Fruit fly (Drosophila melanogaster): Measurements from ENCODE around the gene mrt.

The mrt gene

dm6 chr3R:27281022-27281810 lies 1.2 kb downstream of the mrt start (continued):
- TF ChIP-seq CG10654 (GFP tag; optimal IDR thresholded peaks at IDR 0.05) (peak; percentile 92), CG11247 (GFP tag; IDR thresholded peaks at IDR 0.05) (peak; percentile 94), psq (GFP tag; optimal IDR thresholded peaks at IDR 0.05) (peak; percentile 64), so (GFP tag; IDR thresholded peaks at IDR 0.05) (peak; percentile 96), pfk (GFP tag; optimal IDR thresholded peaks at IDR 0.05) (no peak), Abd-B (GFP tag; optimal IDR thresholded peaks at IDR 0.05) (peak; percentile 90), slbo (GFP tag; IDR thresholded peaks at IDR 0.05) (peak; percentile 98), CG16779 (GFP tag; IDR thresholded peaks at IDR 0.05) (peak; percentile 97), Fer1 (GFP tag; optimal IDR thresholded peaks at IDR 0.05) (peak; percentile 97), Asciz (GFP tag; optimal IDR thresholded peaks at IDR 0.05) (peak; percentile 92), CG9817 (tag; optimal IDR thresholded peaks at IDR 0.05) (peak; percentile 93), ERR (GFP tag; optimal IDR thresholded peaks at IDR 0.05) (peak; percentile 91), CG15696 (tag; optimal IDR thresholded peaks at IDR 0.05) (peak; percentile 65), gcm (GFP tag; optimal IDR thresholded peaks at IDR 0.05) (peak; percentile 90), gro (GFP tag; optimal IDR thresholded peaks at IDR 0.05) (peak; percentile 92), rib (GFP tag; IDR thresholded peaks at IDR 0.05) (peak; percentile 96), usp (GFP tag; optimal IDR thresholded peaks at IDR 0.05) (no peak), slou (GFP tag; optimal IDR thresholded peaks at IDR 0.05) (peak; percentile 75), Doc2 (GFP tag; IDR thresholded peaks at IDR 0.05) (peak; percentile 81), ems (GFP tag; optimal IDR thresholded peaks at IDR 0.05) (peak; percentile 92), kah (GFP tag; optimal IDR thresholded peaks at IDR 0.05) (peak; percentile 70), CG3065 (GFP tag; optimal IDR thresholded peaks at IDR 0.05) (peak; percentile 85), zf30C (GFP tag; optimal IDR thresholded peaks at IDR 0.05) (no peak), CG1602 (GFP tag; optimal IDR thresholded peaks at IDR 0.05) (peak; percentile 91), Dref (GFP tag; IDR thresholded peaks at IDR 0.05) (0 out of 2 replicates have a peak, but pooled peaks have one; percentile 32), Antp (GFP tag; optimal IDR thresholded peaks at IDR 0.05) (peak; percentile 97), bab2 (GFP tag; optimal IDR thresholded peaks at IDR 0.05) (peak; percentile 91), NfI (GFP tag; optimal IDR thresholded peaks at IDR 0.05) (peak; percentile 96), fd102C (GFP tag; optimal IDR thresholded peaks at IDR 0.05) (peak; percentile 31), CG30020 (tag; optimal IDR thresholded peaks at IDR 0.05) (peak; percentile 48), Mad (GFP tag; optimal IDR thresholded peaks at IDR 0.05) (peak; percentile 95), CG17568 (GFP tag; optimal IDR thresholded peaks at IDR 0.05) (peak; percentile 90), Hey (tag; optimal IDR thresholded peaks at IDR 0.05) (peak; percentile 83), gem (tag; optimal IDR thresholded peaks at IDR 0.05) (peak; percentile 97), CG8089 (GFP tag; optimal IDR thresholded peaks at IDR 0.05) (peak; percentile 91), CG7839 (tag; optimal IDR thresholded peaks at IDR 0.05) (peak; percentile 97), NC2α (GFP tag; optimal IDR thresholded peaks at IDR 0.05) (peak; percentile 82), insv (GFP tag; optimal IDR thresholded peaks at IDR 0.05) (peak; percentile 28 to 41), Oaz (GFP tag; IDR thresholded peaks at IDR 0.05) (peak; percentile 96), Ptx1 (GFP tag; IDR thresholded peaks at IDR 0.05) (peak; percentile 97), Vsx1 (GFP tag; optimal IDR thresholded peaks at IDR 0.05) (peak; percentile 97), lab (GFP tag; optimal IDR thresholded peaks at IDR 0.05) (peak; percentile 98), ro (GFP tag; IDR thresholded peaks at IDR 0.05) (peak; percentile 88), Dek (tag; optimal IDR thresholded peaks at IDR 0.05) (peak; percentile 93), CG2889 (GFP tag; IDR thresholded peaks at IDR 0.05) (peak; percentile 97), CG31365 (tag; optimal IDR thresholded peaks at IDR 0.05) (peak; percentile 87), CG18011 (GFP tag; optimal IDR thresholded peaks at IDR 0.05) (peak; percentile 87), lov (optimal IDR thresholded peaks at IDR 0.05) (no peak), lov (GFP tag; IDR thresholded peaks at IDR 0.05) (peak; percentile 97)
